Worm (Caenorhabditis elegans): ENCODE data around the gene Y41E3.18.

DNA sequence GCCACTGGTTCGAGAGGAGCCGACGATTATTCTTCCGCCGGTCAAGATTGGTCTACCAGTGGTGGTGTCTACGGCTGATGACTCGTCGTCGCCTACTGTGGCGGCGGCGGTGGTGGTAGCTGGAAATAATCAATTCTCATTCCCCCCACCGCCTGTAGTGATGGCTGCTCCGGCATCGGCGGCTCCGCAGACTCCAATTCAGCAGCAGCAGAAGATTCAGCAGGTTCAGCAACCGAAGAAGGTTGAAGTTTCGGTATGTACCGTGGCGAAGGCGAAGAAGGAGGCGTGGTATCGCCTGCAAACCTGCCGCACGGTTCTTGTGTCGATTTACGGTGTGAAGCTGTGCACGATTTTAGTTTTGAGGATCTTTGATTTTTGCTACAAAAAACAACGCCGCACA, 19.4 kb downstream of the Y41E3.18 start:
- no peak for TF ChIP-seq lin-15B (tag; optimal IDR thresholded peaks at IDR 0.05)
- TF ChIP-seq elt-3 (tag; optimal IDR thresholded peaks at IDR 0.05): no peak
- no peak for TF ChIP-seq mdl-1 (tag; optimal IDR thresholded peaks at IDR 0.05)
- no peak for TF ChIP-seq nhr-11 (tag; optimal IDR thresholded peaks at IDR 0.05)
- TF ChIP-seq nhr-47 (tag; optimal IDR thresholded peaks at IDR 0.05): no peak
- no peak for TF ChIP-seq ama-1 (optimal IDR thresholded peaks at IDR 0.05)
- TF ChIP-seq unc-62 (GFP tag; optimal IDR thresholded peaks at IDR 0.05): no peak
- no peak for TF ChIP-seq ets-5 (GFP tag; IDR thresholded peaks at IDR 0.05)
- no peak for TF ChIP-seq ztf-11 (tag; optimal IDR thresholded peaks at IDR 0.05)
- TF ChIP-seq nhr-12 (tag; optimal IDR thresholded peaks at IDR 0.05): no peak
- TF ChIP-seq sox-4 (tag; optimal IDR thresholded peaks at IDR 0.05): no peak
- TF ChIP-seq tbx-2 (tag; optimal IDR thresholded peaks at IDR 0.05): no peak
- no peak for TF ChIP-seq blmp-1 (tag; optimal IDR thresholded peaks at IDR 0.05)
- TF ChIP-seq dpl-1 (GFP tag; optimal IDR thresholded peaks at IDR 0.05): no peak

Measured in whole organism, L1 larva.